Worm (Caenorhabditis elegans): ENCODE data around the gene scl-18.

Gene scl-18

DNA sequence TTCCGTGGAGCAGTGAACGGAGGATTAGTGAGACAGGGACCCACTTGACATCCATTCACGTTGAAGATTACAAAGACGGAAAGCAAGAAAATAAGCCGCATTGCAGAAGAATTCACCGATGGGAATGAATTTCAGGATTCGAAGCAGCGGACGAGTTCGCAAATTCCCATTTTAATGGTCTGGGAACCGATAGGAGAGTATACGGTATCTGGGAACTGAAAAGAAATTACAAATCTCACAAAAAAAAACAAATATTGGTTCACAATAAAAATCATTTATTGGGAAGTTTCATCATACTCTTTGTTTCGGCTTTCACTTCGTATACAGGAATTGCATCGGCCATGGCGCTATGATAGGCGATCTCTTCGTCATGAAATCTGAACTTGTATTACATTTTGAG lies 775 bp upstream of the scl-18 start, which contains the start of gene T12A7.10:
TSS of gene T12A7.10 (minus strand) at position 101 of the 400 bp plus-strand sequence.
- TF ChIP-seq ama-1 (optimal IDR thresholded peaks at IDR 0.05), result no peak
- TF ChIP-seq crh-2 (tag; optimal IDR thresholded peaks at IDR 0.05), result no peak
- TF ChIP-seq elt-3 (tag; optimal IDR thresholded peaks at IDR 0.05), result no peak
- no peak for TF ChIP-seq nhr-11 (tag; optimal IDR thresholded peaks at IDR 0.05)
- no peak for TF ChIP-seq gmeb-1 (tag; optimal IDR thresholded peaks at IDR 0.05)
- no peak for TF ChIP-seq ZK546.5 (tag; optimal IDR thresholded peaks at IDR 0.05)
- TF ChIP-seq nhr-23 (tag; optimal IDR thresholded peaks at IDR 0.05), result no peak
- TF ChIP-seq peb-1 (tag; optimal IDR thresholded peaks at IDR 0.05), result no peak

DNA sequence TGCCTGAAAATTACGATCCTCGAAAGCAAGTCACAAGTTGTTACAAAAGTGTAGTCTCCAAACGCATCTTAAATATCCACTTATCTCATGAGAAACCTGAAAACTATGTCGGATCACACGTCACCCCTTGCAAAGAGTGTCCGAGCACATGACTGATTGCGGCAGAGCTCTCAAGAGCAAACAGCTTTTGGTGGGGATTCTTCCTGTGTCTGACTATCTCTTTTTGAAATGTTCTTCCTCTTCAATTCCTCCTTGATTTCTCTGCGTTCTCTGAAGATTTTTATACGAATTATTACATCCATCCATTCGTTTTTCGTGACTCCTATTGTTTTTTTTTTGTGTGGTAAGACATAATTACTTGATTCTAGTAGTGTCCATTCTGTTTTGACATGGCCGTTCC lies 5.4 kb downstream of the scl-18 start, which contains the start of gene T12A7.6:
TSS of gene T12A7.6 (plus strand) at position 369 of the 400 bp plus-strand sequence.
- TF ChIP-seq nhr-129 (tag; optimal IDR thresholded peaks at IDR 0.05), result peak; percentile 74
- TF ChIP-seq lsy-2 (tag; optimal IDR thresholded peaks at IDR 0.05), result peak in 1 of 2 experiments; percentile 25
- TF ChIP-seq lin-13 (GFP tag; optimal IDR thresholded peaks at IDR 0.05), result no peak
- no peak for TF ChIP-seq sma-3 (GFP tag; optimal IDR thresholded peaks at IDR 0.05)
- TF ChIP-seq mab-5 (tag; optimal IDR thresholded peaks at IDR 0.05), result no peak
- peak; percentile 23 for TF ChIP-seq C34F6.9 (tag; optimal IDR thresholded peaks at IDR 0.05)
- TF ChIP-seq F13H6.1 (tag; optimal IDR thresholded peaks at IDR 0.05), result peak; percentile 70
- TF ChIP-seq sma-9 (GFP tag; optimal IDR thresholded peaks at IDR 0.05), result peak; percentile 33
- TF ChIP-seq sma-9 (tag; optimal IDR thresholded peaks at IDR 0.05), result no peak

DNA sequence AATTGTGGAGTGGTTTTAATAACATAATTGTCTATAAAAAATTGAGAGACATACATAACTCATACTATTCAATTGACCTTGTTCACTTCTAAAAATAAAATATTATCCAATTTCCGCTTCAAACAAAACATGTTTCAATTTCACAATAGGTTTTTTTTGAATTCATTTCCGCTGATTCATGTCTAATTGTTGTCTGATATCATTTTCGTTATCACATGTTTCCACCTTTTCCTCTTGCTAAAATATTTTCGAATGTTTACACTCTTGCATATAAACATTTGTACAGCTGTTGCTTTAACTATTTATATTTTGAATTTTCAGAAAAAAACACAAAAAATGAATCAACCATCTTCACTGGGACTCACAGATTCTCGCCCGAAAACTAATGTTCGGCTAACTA lies 8.9 kb downstream of the scl-18 start, which contains the start of gene gem-4:
TSS of gene gem-4 (plus strand) at position 301 of the 400 bp plus-strand sequence.
- TF ChIP-seq fos-1 (tag; optimal IDR thresholded peaks at IDR 0.05), result peak; percentile 44
- TF ChIP-seq mdl-1 (tag; optimal IDR thresholded peaks at IDR 0.05), result no peak
- no peak for TF ChIP-seq nhr-237 (tag; optimal IDR thresholded peaks at IDR 0.05)
- no peak for TF ChIP-seq nhr-10 (tag; optimal IDR thresholded peaks at IDR 0.05)
- TF ChIP-seq elt-1 (tag; optimal IDR thresholded peaks at IDR 0.05), result no peak

DNA sequence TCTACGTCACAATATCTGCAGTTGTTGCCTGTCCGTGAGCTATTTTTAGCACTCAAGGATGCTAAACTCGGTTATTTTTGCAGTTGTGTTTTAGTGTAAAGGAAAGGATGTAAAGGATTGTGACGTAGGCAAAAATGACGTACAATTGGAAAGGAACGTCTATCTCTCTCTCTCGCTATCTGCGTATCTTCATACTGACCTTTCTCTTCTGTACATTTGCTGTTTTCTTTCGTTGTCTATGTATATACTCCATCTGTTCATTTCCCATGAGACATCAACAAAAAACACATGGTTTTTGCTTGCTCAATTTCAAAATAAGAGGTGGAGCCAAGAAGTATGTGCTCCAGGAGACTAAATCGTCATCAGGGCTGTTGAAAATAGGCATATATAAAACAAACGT lies 9.9 kb downstream of the scl-18 start:
- no peak for TF ChIP-seq lin-13 (GFP tag; optimal IDR thresholded peaks at IDR 0.05)
- no peak for TF ChIP-seq elt-1 (tag; optimal IDR thresholded peaks at IDR 0.05)
- TF ChIP-seq fos-1 (tag; optimal IDR thresholded peaks at IDR 0.05), result no peak
- TF ChIP-seq dmd-4 (tag; optimal IDR thresholded peaks at IDR 0.05), result no peak
- no peak for TF ChIP-seq elt-3 (tag; optimal IDR thresholded peaks at IDR 0.05)
- TF ChIP-seq unc-55 (GFP tag; optimal IDR thresholded peaks at IDR 0.05), result peak; percentile 9
- TF ChIP-seq nhr-77 (tag; optimal IDR thresholded peaks at IDR 0.05), result no peak
- TF ChIP-seq nhr-129 (tag; optimal IDR thresholded peaks at IDR 0.05), result peak; percentile 30
- no peak for TF ChIP-seq mbf-1 (tag; optimal IDR thresholded peaks at IDR 0.05)
- TF ChIP-seq gmeb-1 (tag; optimal IDR thresholded peaks at IDR 0.05), result no peak
- TF ChIP-seq egl-27 (tag; optimal IDR thresholded peaks at IDR 0.05), result no peak
- no peak for TF ChIP-seq mdl-1 (tag; optimal IDR thresholded peaks at IDR 0.05)
- no peak for TF ChIP-seq R02D3.7 (tag; optimal IDR thresholded peaks at IDR 0.05)
- TF ChIP-seq nhr-12 (tag; optimal IDR thresholded peaks at IDR 0.05), result no peak
- peak; percentile 64 for TF ChIP-seq sma-9 (GFP tag; optimal IDR thresholded peaks at IDR 0.05)
- no peak for TF ChIP-seq sma-9 (tag; optimal IDR thresholded peaks at IDR 0.05)
- no peak for TF ChIP-seq alr-1 (tag; optimal IDR thresholded peaks at IDR 0.05)
- no peak for TF ChIP-seq ceh-16 (tag; optimal IDR thresholded peaks at IDR 0.05)
- TF ChIP-seq lin-39 (tag; optimal IDR thresholded peaks at IDR 0.05), result no peak
- TF ChIP-seq ztf-4 (tag; optimal IDR thresholded peaks at IDR 0.05), result no peak
- no peak for TF ChIP-seq nhr-11 (tag; optimal IDR thresholded peaks at IDR 0.05)

DNA sequence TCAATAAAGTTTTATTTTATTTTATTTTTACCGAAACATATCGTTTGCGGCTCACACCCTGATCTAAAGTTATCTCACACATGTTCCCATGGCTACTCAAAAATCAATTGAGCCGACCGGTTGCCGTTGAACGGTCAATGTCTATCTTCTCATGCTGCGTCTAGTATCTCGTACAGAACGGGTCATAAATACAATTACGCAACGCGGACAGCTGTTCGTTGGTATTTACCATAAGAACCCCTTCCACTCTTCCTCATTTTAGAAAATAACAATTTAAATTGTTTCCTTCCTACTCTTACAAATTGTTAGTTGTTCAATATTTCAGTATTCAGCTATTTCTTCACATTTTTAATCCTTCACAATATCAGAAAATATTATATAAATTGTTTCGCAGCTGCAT lies 10.4 kb downstream of the scl-18 start:
- no peak for TF ChIP-seq mab-5 (tag; optimal IDR thresholded peaks at IDR 0.05)
- TF ChIP-seq mbf-1 (tag; optimal IDR thresholded peaks at IDR 0.05), result no peak
- no peak for TF ChIP-seq elt-1 (tag; optimal IDR thresholded peaks at IDR 0.05)
- no peak for TF ChIP-seq unc-62 (GFP tag; optimal IDR thresholded peaks at IDR 0.05)
- TF ChIP-seq aly-2 (tag; optimal IDR thresholded peaks at IDR 0.05), result no peak

DNA sequence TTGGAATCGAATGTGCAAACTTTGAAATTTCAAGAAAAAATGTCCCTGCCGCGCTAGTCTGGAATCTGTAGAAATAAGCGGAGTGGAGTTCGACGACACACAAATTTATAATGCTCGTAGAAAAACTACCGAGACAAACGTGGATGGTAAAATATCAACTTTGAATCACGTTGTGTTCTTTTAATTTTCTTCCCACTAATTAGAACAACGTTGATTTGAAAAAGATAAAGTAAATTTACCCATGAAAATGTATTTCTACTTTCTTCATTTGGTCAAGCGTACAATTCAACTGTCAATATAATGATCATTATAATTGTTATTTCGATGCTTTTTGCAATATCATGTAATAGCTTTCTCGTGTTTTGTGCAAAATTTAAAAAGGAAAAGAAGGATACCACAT lies 11.8 kb downstream of the scl-18 start, which contains the start of gene K01A6.5:
TSS of gene K01A6.5 (plus strand) at position 301 of the 400 bp plus-strand sequence.
- TF ChIP-seq nhr-11 (tag; optimal IDR thresholded peaks at IDR 0.05) (no peak), blmp-1 (tag; optimal IDR thresholded peaks at IDR 0.05; ENCODE audit: insufficient read depth) (no peak), skn-1 (tag; optimal IDR thresholded peaks at IDR 0.05) (no peak), mab-5 (tag; optimal IDR thresholded peaks at IDR 0.05) (no peak), alr-1 (tag; optimal IDR thresholded peaks at IDR 0.05) (no peak), mbf-1 (tag; optimal IDR thresholded peaks at IDR 0.05) (no peak), mdl-1 (tag; optimal IDR thresholded peaks at IDR 0.05) (no peak), F13H6.1 (tag; optimal IDR thresholded peaks at IDR 0.05) (no peak), ceh-82 (tag; optimal IDR thresholded peaks at IDR 0.05) (no peak), crh-2 (tag; optimal IDR thresholded peaks at IDR 0.05) (no peak), nhr-6 (tag; optimal IDR thresholded peaks at IDR 0.05) (no peak), ama-1 (optimal IDR thresholded peaks at IDR 0.05) (no peak), ceh-16 (tag; optimal IDR thresholded peaks at IDR 0.05) (no peak), gmeb-1 (tag; optimal IDR thresholded peaks at IDR 0.05) (no peak), snpc-4 (tag; optimal IDR thresholded peaks at IDR 0.05) (no peak)
